Worm (Caenorhabditis elegans): ENCODE results near the gene T09F5.2.

- TF ChIP-seq ceh-24 (tag; optimal IDR thresholded peaks at IDR 0.05) (no peak), ceh-30 (tag; optimal IDR thresholded peaks at IDR 0.05) (no peak), ref-2 (tag; optimal IDR thresholded peaks at IDR 0.05) (no peak), fkh-10 (GFP tag; optimal IDR thresholded peaks at IDR 0.05) (no peak), pax-1 (tag; optimal IDR thresholded peaks at IDR 0.05) (no peak)
Measured at ce11 chrV:15193909-15194308, 43.1 kb downstream of the T09F5.2 start, which contains the start of gene Y75B12B.13.

All from whole organism, late embryonic.